Worm (Caenorhabditis elegans): ENCODE data around the gene emc-1.

emc-1 gene

DNA sequence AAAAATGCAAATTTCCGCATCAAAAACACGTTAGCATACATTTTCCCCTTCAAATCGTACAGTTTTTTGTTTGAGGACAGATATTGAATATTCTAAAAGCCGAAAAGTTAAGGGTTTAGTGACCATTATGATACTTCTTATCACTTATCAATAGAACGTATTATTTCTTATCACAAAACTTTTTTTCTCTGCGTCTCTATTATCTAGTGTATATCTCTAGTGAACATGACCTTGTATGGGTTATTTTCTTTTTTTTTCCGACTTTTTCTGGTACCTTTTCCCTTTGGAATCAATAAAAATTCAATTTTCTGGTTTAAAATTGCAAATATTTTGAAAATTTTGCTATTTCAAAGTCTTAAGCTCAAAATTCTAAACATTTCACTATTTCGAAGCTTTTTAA, 3.5 kb upstream of the emc-1 start (continued):
- TF ChIP-seq lin-35 (GFP tag; optimal IDR thresholded peaks at IDR 0.05) (peak in 1 of 2 experiments; percentile 2), alr-1 (tag; optimal IDR thresholded peaks at IDR 0.05; ENCODE audit: borderline replicate concordance) (no peak), ets-5 (GFP tag; IDR thresholded peaks at IDR 0.05) (no peak), nhr-85 (tag) (no peak), nhr-90 (tag; optimal IDR thresholded peaks at IDR 0.05; ENCODE audit: poor library complexity) (no peak), egl-27 (tag; optimal IDR thresholded peaks at IDR 0.05) (no peak), rnt-1 (tag; optimal IDR thresholded peaks at IDR 0.05) (no peak), unc-98 (GFP tag; IDR thresholded peaks at IDR 0.05) (no peak)

- TF ChIP-seq xbp-1 (tag; optimal IDR thresholded peaks at IDR 0.05) (no peak), lin-35 (GFP tag; optimal IDR thresholded peaks at IDR 0.05) (peak in 1 of 2 experiments; percentile 8), nhr-19 (GFP tag; conservative IDR thresholded peaks at IDR 0.05) (peak; percentile 66), zip-4 (GFP tag; optimal IDR thresholded peaks at IDR 0.05) (peak; percentile 90), alr-1 (tag; optimal IDR thresholded peaks at IDR 0.05; ENCODE audit: borderline replicate concordance) (no peak), dpl-1 (GFP tag; optimal IDR thresholded peaks at IDR 0.05) (peak in 2 of 3 experiments; percentile 1 to 25), nhr-84 (tag; optimal IDR thresholded peaks at IDR 0.05) (no peak), rnt-1 (tag; optimal IDR thresholded peaks at IDR 0.05) (peak; percentile 90), nhr-237 (tag; optimal IDR thresholded peaks at IDR 0.05) (no peak), hlh-4 (tag; optimal IDR thresholded peaks at IDR 0.05) (no peak), aha-1 (tag; optimal IDR thresholded peaks at IDR 0.05) (no peak), unc-62 (GFP tag; optimal IDR thresholded peaks at IDR 0.05) (no peak), pqm-1 (tag; optimal IDR thresholded peaks at IDR 0.05) (no peak), unc-98 (GFP tag; IDR thresholded peaks at IDR 0.05) (0 out of 2 replicates have a peak, but pooled peaks have one; percentile 28), fkh-8 (tag; optimal IDR thresholded peaks at IDR 0.05) (peak; percentile 50), fkh-4 (tag; optimal IDR thresholded peaks at IDR 0.05; ENCODE audit: borderline replicate concordance) (no peak), snu-23 (GFP tag; optimal IDR thresholded peaks at IDR 0.05) (peak; percentile 58), nhr-85 (tag) (no peak), tlp-1 (tag; optimal IDR thresholded peaks at IDR 0.05) (no peak), sptf-1 (tag; optimal IDR thresholded peaks at IDR 0.05) (no peak), mep-1 (tag; optimal IDR thresholded peaks at IDR 0.05) (peak; percentile 15), ceh-88 (GFP tag; IDR thresholded peaks at IDR 0.05) (no peak), ces-1 (GFP tag; optimal IDR thresholded peaks at IDR 0.05) (no peak), swsn-7 (tag; optimal IDR thresholded peaks at IDR 0.05) (peak; percentile 38), sup-37 (GFP tag; optimal IDR thresholded peaks at IDR 0.05) (no peak), vab-15 (tag; optimal IDR thresholded peaks at IDR 0.05) (no peak), lin-14 (GFP tag; optimal IDR thresholded peaks at IDR 0.05) (peak; percentile 95), nhr-76 (tag; optimal IDR thresholded peaks at IDR 0.05) (no peak), efl-1 (optimal IDR thresholded peaks at IDR 0.05) (peak; percentile 31 to 33), efl-1 (GFP tag; optimal IDR thresholded peaks at IDR 0.05 in 1 of 2) (peak in 1 of 2 experiments; percentile 27), unc-30 (tag; optimal IDR thresholded peaks at IDR 0.05) (no peak), hlh-17 (GFP tag; optimal IDR thresholded peaks at IDR 0.05; ENCODE audit: borderline replicate concordance) (no peak), nhr-20 (tag; optimal IDR thresholded peaks at IDR 0.05) (peak; percentile 40), egl-13 (tag; optimal IDR thresholded peaks at IDR 0.05) (peak; percentile 55), nhr-28 (tag; optimal IDR thresholded peaks at IDR 0.05) (no peak), C34B4.2 (tag; optimal IDR thresholded peaks at IDR 0.05) (no peak), snpc-4 (tag; optimal IDR thresholded peaks at IDR 0.05) (no peak), elt-2 (tag; optimal IDR thresholded peaks at IDR 0.05) (no peak), skn-1 (tag; optimal IDR thresholded peaks at IDR 0.05) (no peak), lin-39 (tag; optimal IDR thresholded peaks at IDR 0.05) (peak; percentile 54), ceh-82 (tag; optimal IDR thresholded peaks at IDR 0.05) (peak in 1 of 3 experiments; percentile 32), egl-27 (tag; optimal IDR thresholded peaks at IDR 0.05) (no peak), lsy-2 (tag; optimal IDR thresholded peaks at IDR 0.05) (peak; percentile 44 to 46), tbx-2 (tag; optimal IDR thresholded peaks at IDR 0.05) (peak; percentile 30), lir-3 (tag; optimal IDR thresholded peaks at IDR 0.05; ENCODE audit: poor library complexity) (no peak), lin-13 (GFP tag; optimal IDR thresholded peaks at IDR 0.05) (no peak)
Measured at ce11 chrII:1501614-1502355, 1.7 kb upstream of the emc-1 start.
